Fruit fly (Drosophila melanogaster) whole organism, embryonic: ENCODE measurements around the gene CG7896.

Experiments
- Abd-B ChIP-seq: fragments of 200-800 bp; sonication (Bioruptor generic); optimal IDR thresholded peaks from 2 replicates; lab custom pipeline; 2018; ENCODE audit warnings: missing biosample characterization, mild to moderate bottlenecking, missing genetic modification characterization, moderate library complexity
- Blimp-1 ChIP-seq: fragments of 200-800 bp; sonication (Bioruptor generic); optimal IDR thresholded peaks from 3 replicates; lab custom pipeline; 2018; ENCODE audit warnings: missing biosample characterization, missing genetic modification characterization, mild to moderate bottlenecking, moderate library complexity, missing genetic modification reagents
- CG10147 ChIP-seq: fragments of 200-800 bp; sonication (Bioruptor generic); optimal IDR thresholded peaks from 2 replicates; lab custom pipeline; 2019; ENCODE audit warnings: missing biosample characterization, mild to moderate bottlenecking, missing genetic modification characterization, moderate library complexity
- CG10274 ChIP-seq: fragments of 200-800 bp; sonication (Bioruptor generic); optimal IDR thresholded peaks from 3 replicates; lab custom pipeline; 2017; ENCODE audit warnings: missing biosample characterization, mild to moderate bottlenecking, missing genetic modification characterization
- CG11398 ChIP-seq: fragments of 200-800 bp; sonication (Bioruptor generic); optimal IDR thresholded peaks from 2 replicates; lab custom pipeline; 2016; ENCODE audit warnings: missing biosample characterization, missing genetic modification characterization
- CG12104 ChIP-seq: fragments of 200-800 bp; sonication (Bioruptor generic); optimal IDR thresholded peaks from 3 replicates; lab custom pipeline; 2016; ENCODE audit warnings: missing biosample characterization, missing genetic modification characterization
- CG13123 ChIP-seq: fragments of 200-800 bp; sonication (Bioruptor generic); optimal IDR thresholded peaks from 2 replicates; lab custom pipeline; 2016; ENCODE audit warnings: missing biosample characterization, missing genetic modification characterization
- CG13424 ChIP-seq: fragments of 200-800 bp; sonication (Bioruptor generic); optimal IDR thresholded peaks from 2 replicates; lab custom pipeline; 2019; ENCODE audit warnings: missing biosample characterization, mild to moderate bottlenecking, missing genetic modification characterization, moderate library complexity
- CG13894 ChIP-seq: fragments of 200-800 bp; sonication (Bioruptor generic); optimal IDR thresholded peaks from 3 replicates; lab custom pipeline; 2018; ENCODE audit warnings: missing biosample characterization, mild to moderate bottlenecking, missing genetic modification characterization, moderate library complexity
- CG17328 ChIP-seq: fragments of 200-800 bp; sonication (Bioruptor generic); IDR thresholded peaks from 2 replicates; pipeline ENCODE4 v1.3.6; 2022; ENCODE audit warnings: missing biosample characterization, missing genetic modification characterization
- CG17568 ChIP-seq: fragments of 200-800 bp; sonication (Bioruptor generic); optimal IDR thresholded peaks from 2 replicates; lab custom pipeline; 2018; ENCODE audit warnings: missing biosample characterization, mild to moderate bottlenecking, missing genetic modification characterization, moderate library complexity
- CG18476 ChIP-seq: fragments of 200-800 bp; sonication (Bioruptor generic); optimal IDR thresholded peaks from 2 replicates; lab custom pipeline; 2016; ENCODE audit warnings: missing biosample characterization, mild to moderate bottlenecking, missing genetic modification characterization
- CG2202 ChIP-seq: fragments of 200-800 bp; sonication (Bioruptor generic); optimal IDR thresholded peaks from 2 replicates; lab custom pipeline; 2018; ENCODE audit warnings: missing biosample characterization, mild to moderate bottlenecking, missing genetic modification characterization
- CG2678 ChIP-seq: fragments of 200-800 bp; sonication (Bioruptor generic); optimal IDR thresholded peaks from 3 replicates; lab custom pipeline; 2019; ENCODE audit warnings: missing biosample characterization, mild to moderate bottlenecking, missing genetic modification characterization, moderate library complexity
- CG3281 ChIP-seq: fragments of 200-800 bp; sonication (Bioruptor generic); optimal IDR thresholded peaks from 3 replicates; lab custom pipeline; 2017; ENCODE audit warnings: missing biosample characterization, mild to moderate bottlenecking, missing genetic modification characterization
- CG3995 ChIP-seq: fragments of 200-800 bp; sonication (Bioruptor generic); optimal IDR thresholded peaks from 3 replicates; lab custom pipeline; 2016; ENCODE audit warnings: missing biosample characterization, missing genetic modification characterization
- CG42726 ChIP-seq: fragments of 200-800 bp; sonication (Bioruptor generic); IDR thresholded peaks from 2 replicates; pipeline ENCODE4 v1.3.6; 2022; ENCODE audit warnings: missing biosample characterization, missing genetic modification characterization; ENCODE audit not compliant: partially characterized antibody
- CG6791 ChIP-seq: fragments of 200-800 bp; sonication (Bioruptor generic); IDR thresholded peaks from 3 replicates; pipeline ENCODE4 v1.3.6; 2022; ENCODE audit warnings: missing biosample characterization, missing genetic modification characterization; ENCODE audit not compliant: partially characterized antibody
- CG7556 ChIP-seq: fragments of 200-800 bp; sonication (Bioruptor generic); optimal IDR thresholded peaks from 2 replicates; lab custom pipeline; 2017; ENCODE audit warnings: missing biosample characterization, mild to moderate bottlenecking, missing genetic modification characterization
- CG7839 ChIP-seq: fragments of 200-800 bp; sonication (Bioruptor generic); optimal IDR thresholded peaks from 3 replicates; lab custom pipeline; 2018; ENCODE audit warnings: missing biosample characterization, mild to moderate bottlenecking, missing genetic modification characterization, moderate library complexity
- CG8290 ChIP-seq, 3 experiments: fragments of 200-800 bp; sonication (Bioruptor generic); optimal IDR thresholded peaks; 2 replicates each; lab custom pipeline; 2016 to 2019; ENCODE audit warnings: missing biosample characterization in 3 of 3, missing genetic modification characterization in 3 of 3, mild to moderate bottlenecking in 2 of 3, moderate library complexity in 1 of 3
- CG8359 ChIP-seq: fragments of 200-800 bp; sonication (Bioruptor generic); optimal IDR thresholded peaks from 2 replicates; lab custom pipeline; 2017; ENCODE audit warnings: missing biosample characterization, mild to moderate bottlenecking, missing genetic modification characterization, borderline replicate concordance
- CG9437 ChIP-seq: fragments of 200-800 bp; sonication (Bioruptor generic); optimal IDR thresholded peaks from 2 replicates; lab custom pipeline; 2018; ENCODE audit warnings: missing biosample characterization, mild to moderate bottlenecking, missing genetic modification characterization
- CG9932 ChIP-seq: fragments of 200-800 bp; sonication (Bioruptor generic); IDR thresholded peaks from 2 replicates; pipeline ENCODE4 v1.3.6; 2022; ENCODE audit warnings: missing biosample characterization, missing genetic modification characterization
- CkIIα-i1 ChIP-seq: fragments of 200-800 bp; sonication (Bioruptor generic); IDR thresholded peaks from 2 replicates; pipeline ENCODE4 v1.3.6; 2022; ENCODE audit warnings: missing biosample characterization, missing genetic modification characterization
- Dbx ChIP-seq: fragments of 200-800 bp; sonication (Bioruptor generic); IDR thresholded peaks from 3 replicates; pipeline ENCODE4 v1.3.6; 2022; ENCODE audit warnings: missing biosample characterization, missing genetic modification characterization
- Deaf1 ChIP-seq: fragments of 200-800 bp; optimal IDR thresholded peaks from 3 replicates; lab custom pipeline; 2019; ENCODE audit warnings: missing biosample characterization, mild to moderate bottlenecking, missing genetic modification characterization, moderate library complexity
- Dek ChIP-seq: fragments of 200-800 bp; sonication (Bioruptor generic); optimal IDR thresholded peaks from 3 replicates; lab custom pipeline; 2019; ENCODE audit warnings: missing biosample characterization, mild to moderate bottlenecking, missing genetic modification characterization, moderate library complexity
- Dll ChIP-seq: fragments of 200-800 bp; sonication (Bioruptor generic); IDR thresholded peaks from 4 replicates; pipeline ENCODE4 v1.3.6; 2022; ENCODE audit warnings: missing biosample characterization, missing genetic modification characterization; ENCODE audit not compliant: partially characterized antibody
- Ets97D ChIP-seq: fragments of 200-800 bp; sonication (Bioruptor generic); optimal IDR thresholded peaks from 3 replicates; lab custom pipeline; 2016; ENCODE audit warnings: missing biosample characterization, missing genetic modification characterization
- H15 ChIP-seq: fragments of 200-800 bp; sonication (Bioruptor generic); IDR thresholded peaks from 3 replicates; pipeline ENCODE4 v1.3.6; 2022; ENCODE audit warnings: missing biosample characterization, missing genetic modification characterization
- Myb ChIP-seq: fragments of 200-800 bp; sonication (Bioruptor generic); optimal IDR thresholded peaks from 2 replicates; lab custom pipeline; 2016; ENCODE audit warnings: missing biosample characterization, missing genetic modification characterization
- NC2α ChIP-seq: fragments of 200-800 bp; sonication (Bioruptor generic); optimal IDR thresholded peaks from 2 replicates; lab custom pipeline; 2016; ENCODE audit warnings: missing biosample characterization, missing genetic modification characterization
- Nf-YA ChIP-seq: fragments of 200-800 bp; sonication (Bioruptor generic); IDR thresholded peaks from 2 replicates; pipeline ENCODE4 v1.3.6; 2022; ENCODE audit warnings: missing biosample characterization, missing genetic modification characterization
- Poxn ChIP-seq: fragments of 200-800 bp; sonication (Bioruptor generic); IDR thresholded peaks from 2 replicates; pipeline ENCODE4 v1.3.6; 2022; ENCODE audit warnings: missing biosample characterization, missing genetic modification characterization
- Sox102F ChIP-seq: fragments of 200-800 bp; sonication (Bioruptor generic); optimal IDR thresholded peaks from 2 replicates; lab custom pipeline; 2018; ENCODE audit warnings: missing biosample characterization, mild to moderate bottlenecking, missing genetic modification characterization, moderate library complexity
- YL-1 ChIP-seq: fragments of 200-800 bp; sonication (Bioruptor generic); optimal IDR thresholded peaks from 3 replicates; lab custom pipeline; 2017; ENCODE audit warnings: missing biosample characterization, mild to moderate bottlenecking, missing genetic modification characterization
- crc ChIP-seq: fragments of 200-800 bp; sonication (Bioruptor generic); optimal IDR thresholded peaks from 2 replicates; lab custom pipeline; 2016; ENCODE audit warnings: missing biosample characterization, missing genetic modification characterization
- dm ChIP-seq: fragments of 200-800 bp; sonication (Bioruptor generic); optimal IDR thresholded peaks from 3 replicates; lab custom pipeline; 2016; ENCODE audit warnings: missing biosample characterization, missing genetic modification characterization
- dysf ChIP-seq: fragments of 200-800 bp; sonication (Bioruptor generic); IDR thresholded peaks from 3 replicates; pipeline ENCODE4 v1.3.6; 2022; ENCODE audit warnings: missing biosample characterization, missing genetic modification characterization
- hb ChIP-seq: fragments of 200-800 bp; sonication (Bioruptor generic); IDR thresholded peaks from 3 replicates; pipeline ENCODE4 v1.3.6; 2022; ENCODE audit warnings: missing biosample characterization, missing genetic modification characterization; ENCODE audit not compliant: partially characterized antibody
- pnt ChIP-seq: fragments of 200-800 bp; sonication (Bioruptor generic); optimal IDR thresholded peaks from 3 replicates; lab custom pipeline; 2016; ENCODE audit warnings: missing biosample characterization, missing genetic modification characterization
- pros ChIP-seq: fragments of 200-800 bp; sonication (Bioruptor generic); optimal IDR thresholded peaks from 3 replicates; lab custom pipeline; 2019; ENCODE audit warnings: missing biosample characterization, mild to moderate bottlenecking, missing genetic modification characterization, moderate library complexity
- psq ChIP-seq: fragments of 200-800 bp; sonication (Bioruptor generic); optimal IDR thresholded peaks from 2 replicates; lab custom pipeline; 2017; ENCODE audit warnings: missing biosample characterization, missing genetic modification characterization
- pzg ChIP-seq: fragments of 200-800 bp; sonication (Bioruptor generic); optimal IDR thresholded peaks from 3 replicates; lab custom pipeline; 2018; ENCODE audit warnings: missing biosample characterization, mild to moderate bottlenecking, missing genetic modification characterization, moderate library complexity
- schlank ChIP-seq: fragments of 200-800 bp; sonication (Bioruptor generic); optimal IDR thresholded peaks from 2 replicates; lab custom pipeline; 2018; ENCODE audit warnings: missing biosample characterization, mild to moderate bottlenecking, missing genetic modification characterization
- scrt ChIP-seq: fragments of 200-800 bp; sonication (Bioruptor generic); optimal IDR thresholded peaks from 2 replicates; lab custom pipeline; 2018; ENCODE audit warnings: missing biosample characterization, mild to moderate bottlenecking, missing genetic modification characterization, moderate library complexity
- slou ChIP-seq: fragments of 200-800 bp; sonication (Bioruptor generic); optimal IDR thresholded peaks from 3 replicates; lab custom pipeline; 2016; ENCODE audit warnings: missing biosample characterization, missing genetic modification characterization
- sr ChIP-seq: fragments of 200-800 bp; sonication (Bioruptor generic); IDR thresholded peaks from 3 replicates; pipeline ENCODE4 v1.3.6; 2022; ENCODE audit warnings: missing biosample characterization, missing genetic modification characterization

CG7896 gene

DNA sequence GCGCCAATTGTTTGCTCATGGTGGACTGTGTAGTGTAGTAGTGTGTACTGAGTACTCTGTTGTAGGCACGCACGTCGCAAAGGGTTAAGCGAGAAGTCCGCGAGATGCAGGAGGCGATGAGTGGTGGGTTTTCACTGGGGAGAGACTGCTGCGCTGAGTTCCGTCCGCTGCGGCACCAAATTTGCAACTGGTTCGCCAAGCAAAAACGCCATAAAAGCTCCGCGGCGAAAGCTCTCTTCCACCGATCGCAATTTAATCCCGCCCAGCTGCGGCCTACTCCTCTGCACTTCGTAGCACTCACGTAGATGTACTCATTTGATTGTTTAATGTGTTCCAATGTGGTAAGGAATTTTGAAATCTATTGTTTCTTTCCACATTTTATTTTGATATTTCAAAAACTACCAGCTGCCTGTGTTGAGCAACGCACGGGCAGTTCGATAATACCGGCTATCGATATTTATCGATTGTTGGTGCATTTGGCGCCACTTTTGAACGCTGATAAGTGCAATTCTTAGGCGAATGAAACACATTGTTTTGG is 31.8 kb downstream of the CG7896 start, which contains the start of gene CG7920 (continued):
- peak; percentile 59 for TF ChIP-seq CG13894
- TF ChIP-seq CG12104 (GFP tag; lab: Kevin White, UChicago) = peak; percentile 16
- TF ChIP-seq CkIIα-i1 (GFP tag; lab: Robert Waterston, UW) = no peak
- TF ChIP-seq CG8290 (GFP tag; optimal IDR thresholded peaks at IDR 0.05; lab: Kevin White, UChicago) = peak; percentile 2
- TF ChIP-seq CG8290 (tag; optimal IDR thresholded peaks at IDR 0.05; lab: Kevin White, UChicago) = peak in 1 of 2 experiments; percentile 46
- no peak for TF ChIP-seq schlank
- TF ChIP-seq NC2α = no peak
- peak; percentile 10 for TF ChIP-seq CG2678 (tag; lab: Kevin White, UChicago)
- TF ChIP-seq CG9437 (GFP tag; lab: Kevin White, UChicago) = no peak
- TF ChIP-seq crc (GFP tag; lab: Kevin White, UChicago) = no peak
- TF ChIP-seq CG11398 = no peak
- peak; percentile 23 for TF ChIP-seq CG7556
- no peak for TF ChIP-seq CG18476
- no peak for TF ChIP-seq Poxn (GFP tag; lab: Robert Waterston, UW)
- peak; percentile 47 for TF ChIP-seq scrt (GFP tag; lab: Kevin White, UChicago)
- peak; percentile 79 for TF ChIP-seq Myb (GFP tag; lab: Kevin White, UChicago)
- no peak for TF ChIP-seq H15 (GFP tag; lab: Robert Waterston, UW)
- peak; percentile 41 for TF ChIP-seq dm
- peak; percentile 16 for TF ChIP-seq CG10274 (GFP tag; lab: Kevin White, UChicago)
- TF ChIP-seq CG17328 (GFP tag; lab: Robert Waterston, UW) = no peak
- TF ChIP-seq pros = no peak
- no peak for TF ChIP-seq CG8359
- TF ChIP-seq hb (GFP tag; lab: Robert Waterston, UW) = peak; percentile 65; the same call in 1 of the 3 replicates
- TF ChIP-seq Dek (tag; lab: Kevin White, UChicago) = peak; percentile 22
- no peak for TF ChIP-seq slou
- TF ChIP-seq Deaf1 (tag; lab: Kevin White, UChicago) = peak; percentile 27
- no peak for TF ChIP-seq CG7839 (tag; lab: Kevin White, UChicago)
- TF ChIP-seq pzg (GFP tag; lab: Kevin White, UChicago) = peak; percentile 86
- peak; percentile 73 for TF ChIP-seq CG6791 (GFP tag; lab: Robert Waterston, UW)
- no peak for TF ChIP-seq Abd-B (GFP tag; lab: Kevin White, UChicago)
- no peak; the same call in 2 of the 3 replicates for TF ChIP-seq dysf (GFP tag; lab: Robert Waterston, UW)
- TF ChIP-seq CG3281 (GFP tag; lab: Kevin White, UChicago) = peak; percentile 46
- TF ChIP-seq CG3995 (GFP tag; lab: Kevin White, UChicago) = no peak
- TF ChIP-seq Ets97D (GFP tag; lab: Kevin White, UChicago) = no peak
- TF ChIP-seq YL-1 = peak; percentile 55
- no peak for TF ChIP-seq sr (GFP tag; lab: Robert Waterston, UW)
- TF ChIP-seq Dbx (GFP tag; lab: Robert Waterston, UW) = no peak
- peak; percentile 43 for TF ChIP-seq CG10147 (GFP tag; lab: Kevin White, UChicago)
- TF ChIP-seq Sox102F = no peak
- no peak for TF ChIP-seq psq
- no peak for TF ChIP-seq CG2202 (tag; lab: Kevin White, UChicago)
- no peak for TF ChIP-seq CG13123 (GFP tag; lab: Kevin White, UChicago)
- peak; percentile 46; the same call in 1 of the 2 replicates for TF ChIP-seq CG42726 (GFP tag; lab: Robert Waterston, UW)
- no peak for TF ChIP-seq CG13424 (tag; lab: Kevin White, UChicago)
- no peak for TF ChIP-seq CG17568 (GFP tag; lab: Kevin White, UChicago)
- TF ChIP-seq CG9932 (GFP tag; lab: Robert Waterston, UW) = no peak
- no peak for TF ChIP-seq pnt (GFP tag; lab: Kevin White, UChicago)
- no peak for TF ChIP-seq Blimp-1 (GFP tag; lab: Kevin White, UChicago)
- TF ChIP-seq Nf-YA (GFP tag; lab: Robert Waterston, UW) = no peak
- peak; percentile 89 for TF ChIP-seq Dll
